Fruit fly (Drosophila melanogaster): ENCODE results near the gene CG9926.

CG9926 gene

DNA sequence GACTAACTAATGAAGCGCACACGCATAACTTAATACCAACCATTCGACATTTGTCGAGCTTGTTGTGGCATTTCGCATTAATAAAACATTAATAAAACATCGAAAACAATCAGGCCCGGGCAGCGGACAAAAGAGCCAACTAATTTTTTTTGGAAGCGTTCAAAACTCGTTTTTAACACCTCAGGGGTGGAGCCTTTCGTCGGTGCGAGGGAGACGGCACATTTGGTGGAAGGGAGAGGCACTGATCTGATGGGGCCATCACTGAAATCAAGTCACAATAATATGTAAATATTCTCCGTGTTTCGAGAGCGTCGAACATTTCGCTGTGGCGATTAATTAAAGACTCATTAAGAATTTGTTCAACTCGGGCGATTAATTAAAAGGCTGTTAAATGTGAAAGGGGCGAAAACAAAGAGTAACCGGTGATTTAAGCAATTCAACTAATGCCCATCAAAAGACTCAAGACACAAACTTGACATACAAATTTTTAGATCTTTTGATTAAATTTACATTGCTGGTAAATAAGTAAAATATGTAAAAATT is 5.9 kb upstream of the CG9926 start:
- TF ChIP-seq fd96Ca (GFP tag; IDR thresholded peaks at IDR 0.05) (no peak), Pif1B (GFP tag; optimal IDR thresholded peaks at IDR 0.05) (no peak), gl (tag; optimal IDR thresholded peaks at IDR 0.05) (no peak), EcR (GFP tag; optimal IDR thresholded peaks at IDR 0.05) (no peak), CG14655 (GFP tag; optimal IDR thresholded peaks at IDR 0.05) (no peak), Snoo (tag; optimal IDR thresholded peaks at IDR 0.05) (no peak), CG10348 (GFP tag; IDR thresholded peaks at IDR 0.05) (no peak), CG8301 (tag; optimal IDR thresholded peaks at IDR 0.05) (no peak), CG9948 (tag; optimal IDR thresholded peaks at IDR 0.05) (no peak), Pif1A (GFP tag; optimal IDR thresholded peaks at IDR 0.05) (no peak)

DNA sequence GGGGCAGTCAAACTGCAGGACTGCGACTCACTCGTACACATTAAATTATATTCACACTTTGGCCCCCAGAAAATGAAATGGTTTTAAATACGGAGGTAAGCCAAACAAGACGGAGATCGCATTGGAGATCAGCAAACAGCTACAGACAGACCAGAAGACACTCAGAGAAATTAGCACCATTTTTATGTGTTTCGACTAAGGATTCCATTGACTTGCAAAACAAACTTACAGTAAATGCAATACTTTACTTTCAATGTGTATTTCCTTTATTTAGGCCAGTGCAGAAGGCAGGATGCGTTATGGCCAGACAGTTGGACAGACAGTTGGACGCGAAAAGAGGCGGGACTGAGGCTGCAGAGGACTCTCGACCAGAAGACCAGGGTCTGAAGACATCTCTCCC is 4.3 kb upstream of the CG9926 start:
- TF ChIP-seq CG13204 (GFP tag; optimal IDR thresholded peaks at IDR 0.05) = no peak
- no peak for TF ChIP-seq Ets98B (GFP tag; IDR thresholded peaks at IDR 0.05)
- TF ChIP-seq CG12605 (GFP tag; IDR thresholded peaks at IDR 0.05) = no peak
- TF ChIP-seq CG17806 (tag; optimal IDR thresholded peaks at IDR 0.05) = peak; percentile 14
- no peak for TF ChIP-seq D1 (tag; optimal IDR thresholded peaks at IDR 0.05)
- no peak for TF ChIP-seq CG8301 (tag; optimal IDR thresholded peaks at IDR 0.05)
- TF ChIP-seq Pif1A (GFP tag; optimal IDR thresholded peaks at IDR 0.05) = peak; percentile 21
- no peak for TF ChIP-seq Snoo (tag; optimal IDR thresholded peaks at IDR 0.05)
- TF ChIP-seq rn (GFP tag; IDR thresholded peaks at IDR 0.05) = no peak
- no peak for TF ChIP-seq CG14655 (GFP tag; optimal IDR thresholded peaks at IDR 0.05)
- no peak for TF ChIP-seq gl (tag; optimal IDR thresholded peaks at IDR 0.05)
- TF ChIP-seq CG10348 (GFP tag; IDR thresholded peaks at IDR 0.05) = no peak
- no peak for TF ChIP-seq EcR (GFP tag; optimal IDR thresholded peaks at IDR 0.05)
- no peak for TF ChIP-seq Pif1B (GFP tag; optimal IDR thresholded peaks at IDR 0.05)
- no peak for TF ChIP-seq CG4496 (GFP tag; IDR thresholded peaks at IDR 0.05)
- TF ChIP-seq CG15710 (tag; optimal IDR thresholded peaks at IDR 0.05) = peak; percentile 18
- no peak for TF ChIP-seq fd96Ca (GFP tag; IDR thresholded peaks at IDR 0.05)
- TF ChIP-seq CG8159 (tag; optimal IDR thresholded peaks at IDR 0.05) = peak; percentile 36
- no peak for TF ChIP-seq CG34367 (tag; optimal IDR thresholded peaks at IDR 0.05)
- TF ChIP-seq CG32121 (GFP tag; IDR thresholded peaks at IDR 0.05) = no peak
- TF ChIP-seq CG9948 (tag; optimal IDR thresholded peaks at IDR 0.05) = peak; percentile 17

DNA sequence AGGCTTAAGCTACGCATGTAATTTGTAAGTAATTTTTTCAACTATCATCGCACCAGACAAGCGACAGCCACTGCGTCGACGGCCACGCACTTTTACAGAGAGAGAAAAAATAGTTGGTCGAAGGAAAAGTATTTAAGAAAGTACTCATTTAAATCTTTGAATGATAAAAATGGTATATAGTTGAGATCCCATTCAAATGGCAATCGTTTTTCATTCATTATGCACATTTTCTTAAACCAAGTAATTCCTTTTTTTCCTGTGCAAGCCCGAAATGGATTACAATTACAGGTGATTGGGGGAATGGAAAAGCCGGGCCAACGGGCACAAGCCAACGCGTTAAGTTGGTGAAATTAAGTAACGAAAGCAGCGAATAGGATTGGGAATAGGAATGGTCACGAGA is 1.4 kb upstream of the CG9926 start:
- TF ChIP-seq EcR (GFP tag; optimal IDR thresholded peaks at IDR 0.05) (no peak), CG14655 (GFP tag; optimal IDR thresholded peaks at IDR 0.05) (peak; percentile 68), Pif1A (GFP tag; optimal IDR thresholded peaks at IDR 0.05) (peak; percentile 54), CG9948 (tag; optimal IDR thresholded peaks at IDR 0.05) (no peak), Pif1B (GFP tag; optimal IDR thresholded peaks at IDR 0.05) (peak; percentile 27), CG8159 (tag; optimal IDR thresholded peaks at IDR 0.05) (no peak), D1 (tag; optimal IDR thresholded peaks at IDR 0.05) (no peak), CG13204 (GFP tag; optimal IDR thresholded peaks at IDR 0.05) (no peak), CG17806 (tag; optimal IDR thresholded peaks at IDR 0.05) (peak; percentile 22), CG34367 (tag; optimal IDR thresholded peaks at IDR 0.05) (no peak), CG32121 (GFP tag; IDR thresholded peaks at IDR 0.05) (peak; percentile 71; the same call in 1 of the 2 replicates), Ets98B (GFP tag; IDR thresholded peaks at IDR 0.05) (peak; percentile 80), CG15710 (tag; optimal IDR thresholded peaks at IDR 0.05) (no peak), CG10348 (GFP tag; IDR thresholded peaks at IDR 0.05) (no peak), rn (GFP tag; IDR thresholded peaks at IDR 0.05) (peak; percentile 39; the same call in 1 of the 2 replicates), CG8301 (tag; optimal IDR thresholded peaks at IDR 0.05) (peak; percentile 69), fd96Ca (GFP tag; IDR thresholded peaks at IDR 0.05) (peak; percentile 71), CG4496 (GFP tag; IDR thresholded peaks at IDR 0.05) (peak; percentile 85; the same call in 2 of the 3 replicates), Snoo (tag; optimal IDR thresholded peaks at IDR 0.05) (no peak), CG12605 (GFP tag; IDR thresholded peaks at IDR 0.05) (peak; percentile 52; the same call in 1 of the 2 replicates), gl (tag; optimal IDR thresholded peaks at IDR 0.05) (no peak)

DNA sequence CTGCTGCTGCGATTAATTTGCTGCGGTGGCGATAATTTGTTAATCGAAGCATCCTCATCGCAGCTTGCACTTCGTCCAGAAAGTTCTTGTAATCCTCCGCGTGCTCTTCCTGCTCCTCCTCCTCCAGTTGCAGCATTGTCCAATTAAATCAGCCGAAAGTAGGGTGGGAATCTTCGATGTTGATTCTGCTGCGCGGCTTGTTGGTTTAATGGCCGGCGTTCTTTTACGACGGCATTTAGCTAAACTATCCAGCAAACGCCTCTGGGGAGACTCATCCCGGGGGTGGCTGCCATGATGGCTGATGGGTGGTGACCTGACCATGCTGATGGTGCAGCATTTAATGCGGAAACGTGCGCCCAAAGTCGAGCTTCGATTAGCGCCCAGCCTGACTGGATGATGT is 1.4 kb downstream of the CG9926 start:
- TF ChIP-seq CG14655 (GFP tag; optimal IDR thresholded peaks at IDR 0.05) (no peak), EcR (GFP tag; optimal IDR thresholded peaks at IDR 0.05) (no peak), CG17806 (tag; optimal IDR thresholded peaks at IDR 0.05) (no peak), D1 (tag; optimal IDR thresholded peaks at IDR 0.05) (no peak), CG34367 (tag; optimal IDR thresholded peaks at IDR 0.05) (no peak), CG9948 (tag; optimal IDR thresholded peaks at IDR 0.05) (no peak), CG4496 (GFP tag; IDR thresholded peaks at IDR 0.05) (no peak), CG13204 (GFP tag; optimal IDR thresholded peaks at IDR 0.05) (no peak), CG15710 (tag; optimal IDR thresholded peaks at IDR 0.05) (no peak), Pif1B (GFP tag; optimal IDR thresholded peaks at IDR 0.05) (no peak)

DNA sequence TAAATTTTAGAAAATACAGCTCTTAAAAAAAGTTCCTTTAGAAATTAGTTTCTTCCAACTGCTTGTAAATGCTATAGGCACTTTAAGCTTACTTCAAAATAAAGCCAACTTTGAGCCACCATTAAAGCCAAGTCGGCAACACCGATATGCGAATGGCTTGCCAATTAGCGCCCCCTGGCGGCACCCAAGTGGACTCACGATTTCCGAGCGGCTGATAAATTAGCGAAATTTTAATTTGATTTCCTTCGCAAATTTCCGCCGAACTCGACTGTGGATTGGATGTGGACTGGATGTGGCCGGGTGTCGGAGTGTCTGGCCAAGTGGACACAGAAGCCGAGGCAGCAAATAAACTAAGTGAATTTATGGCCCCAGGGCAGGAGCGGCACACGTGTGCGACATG is 2.7 kb downstream of the CG9926 start, which contains the start of gene CG31517:
CG31517 (plus strand) TSS at position 184 of the 400 bp plus-strand sequence.
- TF ChIP-seq gl (tag; optimal IDR thresholded peaks at IDR 0.05) = no peak
- TF ChIP-seq fd96Ca (GFP tag; IDR thresholded peaks at IDR 0.05) = no peak
- TF ChIP-seq CG4496 (GFP tag; IDR thresholded peaks at IDR 0.05) = no peak
- no peak for TF ChIP-seq CG17806 (tag; optimal IDR thresholded peaks at IDR 0.05)
- TF ChIP-seq CG34367 (tag; optimal IDR thresholded peaks at IDR 0.05) = no peak
- no peak for TF ChIP-seq CG10348 (GFP tag; IDR thresholded peaks at IDR 0.05)
- no peak for TF ChIP-seq CG8301 (tag; optimal IDR thresholded peaks at IDR 0.05)
- TF ChIP-seq CG32121 (GFP tag; IDR thresholded peaks at IDR 0.05) = no peak
- TF ChIP-seq rn (GFP tag; IDR thresholded peaks at IDR 0.05) = no peak
- no peak for TF ChIP-seq Pif1A (GFP tag; optimal IDR thresholded peaks at IDR 0.05)

DNA sequence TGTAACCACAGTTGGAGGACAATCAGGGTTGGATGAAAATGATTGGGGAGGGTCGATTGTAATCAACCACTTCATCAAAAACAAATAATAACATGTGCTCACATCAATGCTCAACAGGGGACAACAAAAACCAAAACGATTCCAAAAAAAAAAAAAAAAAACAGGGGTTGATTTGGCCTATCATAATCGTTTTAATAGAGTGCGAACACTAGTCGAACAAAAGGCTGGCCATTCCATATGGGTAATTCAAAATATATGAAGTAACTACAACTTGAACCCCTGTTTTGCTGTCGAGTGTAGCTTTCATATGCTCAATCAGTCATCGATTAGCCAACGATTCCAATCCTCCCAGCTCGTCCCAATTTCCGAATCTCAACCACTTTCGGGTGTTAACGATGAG is 3.5 kb downstream of the CG9926 start:
- no peak for TF ChIP-seq CG4496 (GFP tag; IDR thresholded peaks at IDR 0.05)
- TF ChIP-seq CG9948 (tag; optimal IDR thresholded peaks at IDR 0.05) = no peak
- no peak for TF ChIP-seq CG14655 (GFP tag; optimal IDR thresholded peaks at IDR 0.05)
- TF ChIP-seq Pif1A (GFP tag; optimal IDR thresholded peaks at IDR 0.05) = no peak
- TF ChIP-seq D1 (tag; optimal IDR thresholded peaks at IDR 0.05) = no peak
- TF ChIP-seq Ets98B (GFP tag; IDR thresholded peaks at IDR 0.05) = no peak
- TF ChIP-seq CG32121 (GFP tag; IDR thresholded peaks at IDR 0.05) = no peak
- no peak for TF ChIP-seq rn (GFP tag; IDR thresholded peaks at IDR 0.05)
